Fruit fly (Drosophila melanogaster): ENCODE measurements around the gene gfzf.

DNA sequence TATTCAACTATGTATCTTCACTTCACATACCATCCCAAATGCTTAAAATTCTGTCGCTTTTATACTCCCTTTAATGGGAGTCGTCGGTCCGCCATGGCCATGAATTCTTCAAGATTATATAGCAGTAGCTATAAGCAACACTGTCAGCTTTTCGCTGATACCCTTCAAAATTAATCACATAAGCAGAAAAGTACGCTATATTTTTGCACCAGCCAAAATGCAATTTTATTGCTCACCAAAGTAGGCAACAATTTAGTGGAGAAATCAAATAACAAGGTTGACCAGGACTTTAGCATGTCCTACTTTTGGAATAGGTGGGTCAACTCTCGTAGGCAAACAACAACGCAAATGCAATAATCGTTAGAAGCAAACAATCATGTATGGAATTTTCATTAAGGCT, 49.1 kb upstream of the gfzf start:
- TF ChIP-seq Ets21C (GFP tag; optimal IDR thresholded peaks at IDR 0.05) (no peak), Hr39 (GFP tag; optimal IDR thresholded peaks at IDR 0.05) (no peak), CG3919 (GFP tag; optimal IDR thresholded peaks at IDR 0.05) (no peak), CG6276 (GFP tag; optimal IDR thresholded peaks at IDR 0.05) (no peak), Sox14 (GFP tag; optimal IDR thresholded peaks at IDR 0.05) (no peak), salr (GFP tag; optimal IDR thresholded peaks at IDR 0.05) (no peak), CG11762 (GFP tag; optimal IDR thresholded peaks at IDR 0.05; ENCODE audit: insufficient read depth) (no peak), Ets96B (tag; optimal IDR thresholded peaks at IDR 0.05) (no peak), CG6854 (GFP tag; optimal IDR thresholded peaks at IDR 0.05) (no peak), CG10631 (GFP tag; optimal IDR thresholded peaks at IDR 0.05) (no peak), CG9139 (GFP tag; optimal IDR thresholded peaks at IDR 0.05) (no peak), lz (GFP tag; optimal IDR thresholded peaks at IDR 0.05) (no peak), dsx (GFP tag; optimal IDR thresholded peaks at IDR 0.05; ENCODE audit: poor library complexity, severe bottlenecking) (no peak)
